Fruit fly (Drosophila melanogaster): ENCODE measurements around the gene CG42537.

CG42537 gene

DNA sequence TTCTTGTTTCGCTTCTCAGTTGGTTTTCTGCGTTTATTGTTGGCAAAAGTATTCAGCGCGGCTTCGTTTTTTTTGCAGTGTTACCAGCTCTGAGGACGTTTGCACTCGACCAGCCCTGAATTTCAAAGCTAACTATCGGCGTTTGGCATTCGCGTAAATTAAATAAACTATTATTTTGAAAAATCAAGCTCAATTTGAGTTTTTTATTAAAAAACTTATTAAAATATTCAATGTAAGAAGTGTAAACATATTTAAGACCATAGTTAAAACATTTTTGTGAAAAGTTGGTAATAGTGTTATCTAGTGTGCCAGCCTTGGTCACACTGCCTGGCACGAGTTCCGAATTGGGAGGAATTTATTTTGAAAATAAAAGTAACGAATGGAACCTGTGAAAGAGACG is 31.8 kb upstream of the CG42537 start, which contains the start of the genes SmD2 and CG18048 (continued):
- no peak for TF ChIP-seq CG4360 (GFP tag; IDR thresholded peaks at IDR 0.05)
- no peak for TF ChIP-seq CG15601 (tag; optimal IDR thresholded peaks at IDR 0.05)
- TF ChIP-seq mam (GFP tag; optimal IDR thresholded peaks at IDR 0.05), result no peak
- no peak for TF ChIP-seq CG10431 (GFP tag; optimal IDR thresholded peaks at IDR 0.05)
- no peak for TF ChIP-seq C15 (GFP tag; IDR thresholded peaks at IDR 0.05)
- TF ChIP-seq pfk (GFP tag; optimal IDR thresholded peaks at IDR 0.05), result no peak
- TF ChIP-seq Gsc (GFP tag; IDR thresholded peaks at IDR 0.05), result no peak
- TF ChIP-seq wdn (GFP tag; IDR thresholded peaks at IDR 0.05), result no peak
- no peak for TF ChIP-seq CG17568 (GFP tag; optimal IDR thresholded peaks at IDR 0.05)
- no peak for TF ChIP-seq GATAe (GFP tag; conservative IDR thresholded peaks at IDR 0.05)
- no peak for TF ChIP-seq chm (GFP tag; IDR thresholded peaks at IDR 0.05)
- no peak for TF ChIP-seq sisA (GFP tag; IDR thresholded peaks at IDR 0.05)
- peak; percentile 10 for TF ChIP-seq Med (GFP tag)
- peak; percentile 54; the same call in 1 of the 2 replicates for TF ChIP-seq nerfin-2 (GFP tag; IDR thresholded peaks at IDR 0.05; ENCODE audit: partially characterized antibody)
- no peak for TF ChIP-seq CG12299 (tag; optimal IDR thresholded peaks at IDR 0.05)
- no peak for TF ChIP-seq B-H1 (GFP tag; IDR thresholded peaks at IDR 0.05)
- TF ChIP-seq CG1603 (tag; optimal IDR thresholded peaks at IDR 0.05), result peak; percentile 13
- TF ChIP-seq shn (GFP tag; optimal IDR thresholded peaks at IDR 0.05), result no peak
- TF ChIP-seq dmrt11E (tag; optimal IDR thresholded peaks at IDR 0.05), result no peak
- TF ChIP-seq CG9727 (GFP tag; optimal IDR thresholded peaks at IDR 0.05), result peak; percentile 14
- peak; percentile 86 for TF ChIP-seq gfzf (GFP tag; optimal IDR thresholded peaks at IDR 0.05)
- TF ChIP-seq Trl (optimal IDR thresholded peaks at IDR 0.05), result no peak
- no peak for TF ChIP-seq Trl (GFP tag; optimal IDR thresholded peaks at IDR 0.05)
- TF ChIP-seq Stat92E (GFP tag; optimal IDR thresholded peaks at IDR 0.05), result no peak
- no peak for TF ChIP-seq p53 (GFP tag; optimal IDR thresholded peaks at IDR 0.05)
- TF ChIP-seq Scr (GFP tag; IDR thresholded peaks at IDR 0.05; ENCODE audit: partially characterized antibody), result peak; percentile 82
- no peak for TF ChIP-seq org-1 (GFP tag; optimal IDR thresholded peaks at IDR 0.05)
- no peak for TF ChIP-seq br (optimal IDR thresholded peaks at IDR 0.05)
- TF ChIP-seq Fer3 (tag; optimal IDR thresholded peaks at IDR 0.05), result no peak
- TF ChIP-seq gsb (GFP tag; IDR thresholded peaks at IDR 0.05), result no peak
- no peak for TF ChIP-seq lilli (GFP tag; optimal IDR thresholded peaks at IDR 0.05)
- no peak for TF ChIP-seq CG6683 (GFP tag; optimal IDR thresholded peaks at IDR 0.05)
- TF ChIP-seq CG3065 (GFP tag; optimal IDR thresholded peaks at IDR 0.05), result no peak
- peak; percentile 75 for TF ChIP-seq vnd (GFP tag; IDR thresholded peaks at IDR 0.05; ENCODE audit: partially characterized antibody)
- TF ChIP-seq crc (GFP tag; optimal IDR thresholded peaks at IDR 0.05), result no peak
- no peak for TF ChIP-seq insv (GFP tag; optimal IDR thresholded peaks at IDR 0.05)
- TF ChIP-seq her (GFP tag; optimal IDR thresholded peaks at IDR 0.05), result no peak
- TF ChIP-seq Oli (tag; optimal IDR thresholded peaks at IDR 0.05), result no peak
- no peak for TF ChIP-seq kah (GFP tag; optimal IDR thresholded peaks at IDR 0.05)
- no peak for TF ChIP-seq tgo (GFP tag; IDR thresholded peaks at IDR 0.05)
- peak; percentile 78 for TF ChIP-seq CG14710 (tag; optimal IDR thresholded peaks at IDR 0.05)
- TF ChIP-seq CG12942 (GFP tag; optimal IDR thresholded peaks at IDR 0.05), result no peak
- TF ChIP-seq fd64A (GFP tag; optimal IDR thresholded peaks at IDR 0.05), result no peak
- TF ChIP-seq az2 (GFP tag; optimal IDR thresholded peaks at IDR 0.05), result no peak
- TF ChIP-seq PHDP (tag; optimal IDR thresholded peaks at IDR 0.05), result no peak
- no peak for TF ChIP-seq CG7963 (GFP tag; IDR thresholded peaks at IDR 0.05; ENCODE audit: partially characterized antibody)
- TF ChIP-seq Taf1 (GFP tag; IDR thresholded peaks at IDR 0.05), result no peak
- TF ChIP-seq danr (GFP tag; IDR thresholded peaks at IDR 0.05), result no peak
- no peak for TF ChIP-seq CG15011 (GFP tag; optimal IDR thresholded peaks at IDR 0.05)
- peak; percentile 65; the same call in 1 of the 3 replicates for TF ChIP-seq Opbp (GFP tag; IDR thresholded peaks at IDR 0.05; ENCODE audit: partially characterized antibody)
- no peak for TF ChIP-seq CG2875 (GFP tag; optimal IDR thresholded peaks at IDR 0.05)
- TF ChIP-seq CG12659 (GFP tag; optimal IDR thresholded peaks at IDR 0.05), result peak; percentile 47

Data from whole organism, embryonic.